Fruit fly (Drosophila melanogaster) whole organism, pupa: ENCODE measurements around the gene CG5823.

Experiments
- CG10348 ChIP-seq: fragments of 200-800 bp; sonication (Bioruptor generic); IDR thresholded peaks from 2 replicates; pipeline ENCODE4 v1.3.6; 2022; ENCODE audit warnings: missing biosample characterization, missing genetic modification characterization
- CG12605 ChIP-seq: fragments of 200-800 bp; sonication (Bioruptor generic); IDR thresholded peaks from 2 replicates; pipeline ENCODE4 v1.3.6; 2022; ENCODE audit warnings: missing biosample characterization, missing genetic modification characterization
- CG13204 ChIP-seq: fragments of 200-800 bp; sonication (Bioruptor generic); optimal IDR thresholded peaks from 2 replicates; lab custom pipeline; 2018; ENCODE audit warnings: missing biosample characterization, mild to moderate bottlenecking, missing genetic modification characterization, moderate library complexity
- CG14655 ChIP-seq: fragments of 200-800 bp; sonication (Bioruptor generic); optimal IDR thresholded peaks from 3 replicates; lab custom pipeline; 2017; ENCODE audit warnings: mild to moderate bottlenecking, missing biosample characterization, missing genetic modification reagents, missing genetic modification characterization
- CG15710 ChIP-seq: fragments of 200-800 bp; sonication (Bioruptor generic); optimal IDR thresholded peaks from 2 replicates; lab custom pipeline; 2018; ENCODE audit warnings: missing biosample characterization, mild to moderate bottlenecking, missing genetic modification characterization, moderate library complexity
- CG17806 ChIP-seq: fragments of 200-800 bp; sonication (Bioruptor generic); optimal IDR thresholded peaks from 2 replicates; lab custom pipeline; 2018; ENCODE audit warnings: missing biosample characterization, mild to moderate bottlenecking, missing genetic modification characterization, moderate library complexity
- CG32121 ChIP-seq: fragments of 200-800 bp; sonication (Bioruptor generic); IDR thresholded peaks from 2 replicates; pipeline ENCODE4 v1.3.6; 2022; ENCODE audit warnings: missing biosample characterization, missing genetic modification characterization
- CG34367 ChIP-seq: fragments of 200-800 bp; sonication (Bioruptor generic); optimal IDR thresholded peaks from 2 replicates; lab custom pipeline; 2018; ENCODE audit warnings: missing biosample characterization, mild to moderate bottlenecking, missing genetic modification characterization
- CG4496 ChIP-seq: fragments of 200-800 bp; sonication (Bioruptor generic); IDR thresholded peaks from 3 replicates; pipeline ENCODE4 v1.3.6; 2022; ENCODE audit warnings: missing biosample characterization, missing genetic modification characterization
- CG8159 ChIP-seq: fragments of 200-800 bp; sonication (Bioruptor generic); optimal IDR thresholded peaks from 3 replicates; lab custom pipeline; 2018; ENCODE audit warnings: missing biosample characterization, mild to moderate bottlenecking, missing genetic modification characterization, moderate library complexity
- CG8301 ChIP-seq: fragments of 200-800 bp; sonication (Bioruptor generic); optimal IDR thresholded peaks from 2 replicates; lab custom pipeline; 2018; ENCODE audit warnings: missing biosample characterization, mild to moderate bottlenecking, missing genetic modification characterization
- CG9948 ChIP-seq: fragments of 200-800 bp; sonication (Bioruptor generic); optimal IDR thresholded peaks from 2 replicates; lab custom pipeline; 2018; ENCODE audit warnings: missing biosample characterization, mild to moderate bottlenecking, missing genetic modification characterization, moderate library complexity
- EcR ChIP-seq: fragments of 200-800 bp; sonication (Bioruptor generic); optimal IDR thresholded peaks from 3 replicates; lab custom pipeline; 2019; ENCODE audit warnings: missing biosample characterization, missing genetic modification characterization, mild to moderate bottlenecking, moderate library complexity, missing genetic modification reagents
- Ets98B ChIP-seq: fragments of 200-800 bp; sonication (Bioruptor generic); IDR thresholded peaks from 2 replicates; pipeline ENCODE4 v1.3.6; 2022; ENCODE audit warnings: missing biosample characterization, missing genetic modification characterization
- Pif1A ChIP-seq: fragments of 200-800 bp; sonication (Bioruptor generic); optimal IDR thresholded peaks from 3 replicates; lab custom pipeline; 2016; ENCODE audit warnings: missing biosample characterization, missing genetic modification characterization
- Pif1B ChIP-seq: fragments of 200-800 bp; sonication (Bioruptor generic); optimal IDR thresholded peaks from 3 replicates; lab custom pipeline; 2016; ENCODE audit warnings: missing biosample characterization, missing genetic modification characterization
- Snoo ChIP-seq: fragments of 200-800 bp; sonication (Bioruptor generic); optimal IDR thresholded peaks from 3 replicates; lab custom pipeline; 2017; ENCODE audit warnings: missing biosample characterization, mild to moderate bottlenecking, missing genetic modification characterization, inconsistent platforms
- fd96Ca ChIP-seq: fragments of 200-800 bp; sonication (Bioruptor generic); IDR thresholded peaks from 3 replicates; pipeline ENCODE4 v1.3.6; 2022; ENCODE audit warnings: missing biosample characterization, missing genetic modification characterization
- gl ChIP-seq: fragments of 200-800 bp; sonication (Bioruptor generic); optimal IDR thresholded peaks from 2 replicates; lab custom pipeline; 2018; ENCODE audit warnings: missing biosample characterization, mild to moderate bottlenecking, missing genetic modification characterization
- rn ChIP-seq: fragments of 200-800 bp; sonication (Bioruptor generic); IDR thresholded peaks from 2 replicates; pipeline ENCODE4 v1.3.6; 2022; ENCODE audit warnings: missing biosample characterization, missing genetic modification characterization

The CG5823 gene

DNA sequence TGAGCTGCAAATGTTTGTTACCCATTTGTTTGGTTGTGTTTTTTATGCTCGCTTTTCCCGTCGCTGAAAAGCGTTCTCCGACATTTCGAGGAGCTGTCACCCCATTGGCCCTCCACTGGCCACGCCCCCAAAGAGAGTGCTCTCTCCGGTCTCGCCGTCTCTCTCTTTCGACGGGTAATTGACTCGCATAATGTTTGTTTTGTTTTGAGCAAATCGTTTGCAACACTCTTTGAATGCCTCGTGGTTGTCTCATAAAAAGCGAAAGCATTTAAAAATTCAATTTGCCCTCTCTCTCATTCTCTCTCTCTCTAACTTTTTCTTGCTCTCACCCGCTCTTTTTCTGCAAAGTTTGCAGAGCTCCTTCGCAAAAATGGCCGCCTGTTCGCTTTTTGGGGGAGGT, 23.1 kb upstream of the CG5823 start:
- TF ChIP-seq CG8159 (tag; lab: Kevin White, UChicago) (no peak), CG8301 (no peak), CG15710 (tag; lab: Kevin White, UChicago) (no peak), fd96Ca (0 out of 3 replicates have a peak, but pooled peaks have one; percentile 20)
- TF ChIP-seq, all 21 proteins: peak for 1

- TF ChIP-seq CG32121 (no peak), CG34367 (no peak), CG8301 (no peak), CG8159 (tag; lab: Kevin White, UChicago) (no peak), Pif1A (no peak), Snoo (tag; lab: Kevin White, UChicago) (no peak), CG15710 (tag; lab: Kevin White, UChicago) (no peak), CG4496 (GFP tag; lab: Robert Waterston, UW) (no peak), Ets98B (GFP tag; lab: Robert Waterston, UW) (no peak), rn (GFP tag; lab: Robert Waterston, UW) (no peak), CG14655 (GFP tag; lab: Kevin White, UChicago) (no peak), CG12605 (GFP tag; lab: Robert Waterston, UW) (no peak), CG13204 (GFP tag; lab: Kevin White, UChicago) (no peak), gl (no peak), CG17806 (no peak), EcR (GFP tag; lab: Kevin White, UChicago) (no peak)
Observed at dm6 chr3R:17550827-17551468, 16.6 kb upstream of the CG5823 start.

- no peak for TF ChIP-seq CG9948 (tag; lab: Kevin White, UChicago)
- TF ChIP-seq CG8159 (tag; lab: Kevin White, UChicago) = no peak
- TF ChIP-seq Pif1A = no peak
- no peak for TF ChIP-seq CG4496 (GFP tag; lab: Robert Waterston, UW)
Observed at dm6 chr3R:17549985-17550384, 15.6 kb upstream of the CG5823 start.

DNA sequence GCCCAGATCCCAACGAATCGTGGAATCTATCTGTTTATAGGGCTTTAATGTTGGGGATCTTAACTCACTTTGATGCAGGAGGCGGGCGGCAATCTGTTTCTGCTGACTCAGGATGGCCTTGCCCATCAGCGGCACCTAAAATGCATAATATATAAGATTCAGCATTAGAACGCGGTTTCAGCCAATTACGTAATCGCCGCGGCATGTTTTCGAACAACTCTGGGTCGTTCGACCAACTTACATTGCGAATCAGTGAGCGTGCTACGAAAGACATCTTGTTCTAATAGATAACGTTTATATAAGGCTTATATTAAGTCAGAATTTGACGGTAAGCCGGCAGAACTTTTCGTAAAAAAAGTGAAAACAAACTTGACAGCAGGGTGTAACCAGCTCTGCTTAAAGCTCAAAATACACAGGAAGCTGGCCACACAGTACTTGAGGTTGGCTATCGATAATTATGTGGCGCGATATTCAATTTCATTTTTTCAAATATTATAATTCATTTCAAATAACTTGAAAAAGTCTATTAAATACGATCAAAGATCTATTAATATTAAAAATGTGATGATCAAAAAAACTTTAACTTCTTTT, 11.8 kb upstream of the CG5823 start, which contains the start of gene Prx3:
TSS of gene Prx3 (minus strand) at position 417 of the 591 bp plus-strand sequence.
- TF ChIP-seq CG12605 (GFP tag; lab: Robert Waterston, UW) (no peak), CG34367 (no peak), CG17806 (no peak), CG8159 (tag; lab: Kevin White, UChicago) (no peak), Pif1B (no peak), fd96Ca (no peak), CG10348 (no peak)

DNA sequence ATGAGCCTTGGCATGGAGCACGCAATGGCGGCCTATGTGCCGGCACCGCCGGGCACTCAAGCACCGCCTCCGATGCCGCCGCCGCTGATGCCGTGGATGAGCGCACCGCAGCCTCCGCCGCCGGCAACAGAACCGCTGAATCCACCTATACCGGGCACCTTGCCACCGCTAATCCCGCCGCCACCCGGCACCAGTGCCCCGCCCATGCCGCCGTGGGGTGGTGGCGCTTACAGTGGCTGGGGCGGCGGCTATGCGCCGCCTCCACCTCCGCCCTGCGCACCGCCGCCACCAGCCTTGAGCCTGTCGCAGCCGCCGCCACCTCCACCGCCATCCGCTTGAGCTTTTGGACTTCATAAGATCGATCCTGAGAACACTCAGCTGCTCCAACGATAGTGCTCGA, 10.2 kb upstream of the CG5823 start:
- TF ChIP-seq CG34367 = no peak
- no peak for TF ChIP-seq gl
- no peak for TF ChIP-seq CG4496 (GFP tag; lab: Robert Waterston, UW)
- TF ChIP-seq CG9948 (tag; lab: Kevin White, UChicago) = no peak
- no peak for TF ChIP-seq CG8159 (tag; lab: Kevin White, UChicago)
- TF ChIP-seq CG14655 (GFP tag; lab: Kevin White, UChicago) = no peak
- TF ChIP-seq CG15710 (tag; lab: Kevin White, UChicago) = no peak
- no peak for TF ChIP-seq EcR (GFP tag; lab: Kevin White, UChicago)
- TF ChIP-seq CG13204 (GFP tag; lab: Kevin White, UChicago) = no peak

dm6 chr3R:17540497-17540822, 6.1 kb upstream of the CG5823 start:
- no peak for TF ChIP-seq CG15710 (tag; lab: Kevin White, UChicago)
- no peak for TF ChIP-seq CG17806
- no peak for TF ChIP-seq CG9948 (tag; lab: Kevin White, UChicago)
- no peak for TF ChIP-seq CG13204 (GFP tag; lab: Kevin White, UChicago)
- no peak for TF ChIP-seq CG8159 (tag; lab: Kevin White, UChicago)
- no peak for TF ChIP-seq CG4496 (GFP tag; lab: Robert Waterston, UW)
- no peak for TF ChIP-seq fd96Ca
- TF ChIP-seq rn (GFP tag; lab: Robert Waterston, UW) = no peak
- no peak for TF ChIP-seq gl
- TF ChIP-seq Pif1B = no peak
- no peak for TF ChIP-seq Ets98B (GFP tag; lab: Robert Waterston, UW)
- TF ChIP-seq, all 21 proteins: peak for 0

DNA sequence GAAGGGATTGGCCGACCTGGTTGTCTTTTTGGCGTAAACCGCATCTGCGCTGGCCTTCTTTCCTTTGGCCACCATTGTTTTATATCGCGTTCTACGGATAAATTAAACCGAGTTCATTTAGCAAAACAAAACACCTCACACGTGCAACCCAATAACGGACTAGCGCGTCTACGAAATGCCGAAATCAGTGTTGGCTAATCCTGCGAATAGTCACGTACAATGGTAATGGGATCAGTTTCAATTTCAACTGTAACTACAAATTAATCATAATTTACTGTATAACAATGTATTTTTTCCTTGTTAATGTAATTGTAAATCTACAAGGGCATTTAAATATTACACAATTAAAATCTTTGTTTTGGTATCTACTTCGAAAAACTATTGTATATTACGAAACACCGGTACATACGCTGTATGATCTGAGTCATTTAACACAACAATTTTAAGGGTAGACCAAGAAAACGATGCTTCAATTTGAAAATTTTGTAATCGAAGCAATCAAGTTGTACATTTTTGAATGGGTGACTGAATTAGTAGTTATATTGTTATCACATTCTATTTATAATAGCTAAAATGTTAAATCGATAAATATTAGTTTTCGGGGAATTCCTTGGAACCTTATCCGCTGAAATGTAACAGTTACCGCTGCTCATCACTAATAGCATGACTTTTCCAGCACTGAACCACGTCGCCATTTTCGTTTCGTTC, 5.6 kb upstream of the CG5823 start, which contains the start of gene SF1:
TSS of gene SF1 (plus strand) at position 633 of the 708 bp plus-strand sequence.
- TF ChIP-seq CG15710 (tag; lab: Kevin White, UChicago) (peak; percentile 18), CG12605 (GFP tag; lab: Robert Waterston, UW) (no peak), CG8301 (peak; percentile 27)
- TF ChIP-seq, all 21 proteins: peak for 2
